Fruit fly (Drosophila melanogaster) whole organism, prepupa: ENCODE results near the gene tefu.

Experiments
- CG10669 ChIP-seq: fragments of 200-800 bp; sonication (Bioruptor generic); optimal IDR thresholded peaks from 3 replicates; lab custom pipeline; 2018; ENCODE audit warnings: missing biosample characterization, mild to moderate bottlenecking, missing genetic modification characterization, moderate library complexity
- CG11762 ChIP-seq: fragments of 200-800 bp; sonication (Bioruptor generic); optimal IDR thresholded peaks from 3 replicates; lab custom pipeline; 2016; ENCODE audit warnings: missing biosample characterization, missing genetic modification characterization; ENCODE audit not compliant: insufficient read depth
- CG11902 ChIP-seq: fragments of 200-800 bp; sonication (Bioruptor generic); optimal IDR thresholded peaks from 3 replicates; lab custom pipeline; 2016; ENCODE audit warnings: missing biosample characterization, missing genetic modification characterization
- CG15336 ChIP-seq: fragments of 200-800 bp; sonication (Bioruptor generic); IDR thresholded peaks from 2 replicates; pipeline ENCODE4 v1.3.6; 2022; ENCODE audit warnings: missing biosample characterization, missing genetic modification characterization
- CG16779 ChIP-seq: fragments of 200-800 bp; sonication (Bioruptor generic); optimal IDR thresholded peaks from 3 replicates; lab custom pipeline; 2017; ENCODE audit warnings: missing biosample characterization, mild to moderate bottlenecking, missing genetic modification characterization
- CG31627 ChIP-seq: fragments of 200-800 bp; sonication (Bioruptor generic); optimal IDR thresholded peaks from 3 replicates; lab custom pipeline; 2016; ENCODE audit warnings: missing biosample characterization, missing genetic modification characterization
- CG3919 ChIP-seq: fragments of 200-800 bp; sonication (Bioruptor generic); optimal IDR thresholded peaks from 3 replicates; lab custom pipeline; 2016; ENCODE audit warnings: missing biosample characterization, missing genetic modification characterization
- CG4318 ChIP-seq: fragments of 200-800 bp; sonication (Bioruptor generic); optimal IDR thresholded peaks from 3 replicates; lab custom pipeline; 2017; ENCODE audit warnings: missing biosample characterization, mild to moderate bottlenecking, missing genetic modification characterization
- CG6276 ChIP-seq: fragments of 200-800 bp; sonication (Bioruptor generic); optimal IDR thresholded peaks from 2 replicates; lab custom pipeline; 2017; ENCODE audit warnings: missing biosample characterization, mild to moderate bottlenecking, missing genetic modification characterization
- CG6792 ChIP-seq: fragments of 200-800 bp; sonication (Bioruptor generic); optimal IDR thresholded peaks from 3 replicates; lab custom pipeline; 2016; ENCODE audit warnings: missing biosample characterization, missing genetic modification characterization
- CG6808 ChIP-seq: fragments of 200-800 bp; sonication (Bioruptor generic); optimal IDR thresholded peaks from 3 replicates; lab custom pipeline; 2017; ENCODE audit warnings: missing biosample characterization, missing genetic modification characterization, mild to moderate bottlenecking, moderate library complexity, missing genetic modification reagents
- CG6854 ChIP-seq: fragments of 200-800 bp; sonication (Bioruptor generic); optimal IDR thresholded peaks from 2 replicates; lab custom pipeline; 2017; ENCODE audit warnings: missing biosample characterization, mild to moderate bottlenecking, missing genetic modification characterization
- CG8119 ChIP-seq: fragments of 200-800 bp; sonication (Bioruptor generic); IDR thresholded peaks from 3 replicates; pipeline ENCODE4 v1.3.6; 2022; ENCODE audit warnings: missing biosample characterization, missing genetic modification characterization
- Eip78C ChIP-seq: fragments of 200-800 bp; sonication (Bioruptor generic); peaks from one replicate; lab custom pipeline; 2016; ENCODE audit warnings: missing biosample characterization, missing genetic modification characterization
- Eip93F ChIP-seq: fragments of 200-800 bp; sonication (Bioruptor generic); optimal IDR thresholded peaks from 2 replicates; lab custom pipeline; 2016; ENCODE audit warnings: missing biosample characterization, mild to moderate bottlenecking, missing genetic modification characterization
- Ets96B ChIP-seq: fragments of 200-800 bp; optimal IDR thresholded peaks from 2 replicates; lab custom pipeline; 2019; ENCODE audit warnings: missing biosample characterization, mild to moderate bottlenecking, missing genetic modification characterization, moderate library complexity
- Gug ChIP-seq: fragments of 200-800 bp; sonication (Bioruptor generic); IDR thresholded peaks from 2 replicates; pipeline ENCODE4 v1.3.6; 2022; ENCODE audit warnings: missing biosample characterization, missing genetic modification characterization
- Hr38 ChIP-seq: sonication (Bioruptor generic); optimal IDR thresholded peaks from 2 replicates; lab custom pipeline; 2016; ENCODE audit warnings: missing biosample characterization, missing genetic modification characterization
- Hr4 ChIP-seq: fragments of 200-800 bp; sonication (Bioruptor generic); optimal IDR thresholded peaks from 3 replicates; lab custom pipeline; 2016; ENCODE audit warnings: missing biosample characterization, missing genetic modification characterization
- Lpt ChIP-seq: fragments of 200-800 bp; sonication (Bioruptor generic); optimal IDR thresholded peaks from 3 replicates; lab custom pipeline; 2016; ENCODE audit warnings: missing biosample characterization, missing genetic modification characterization
- OdsH ChIP-seq: fragments of 200-800 bp; sonication (Bioruptor generic); optimal IDR thresholded peaks from 3 replicates; lab custom pipeline; 2016; ENCODE audit warnings: missing biosample characterization, missing genetic modification characterization
- Smox ChIP-seq: fragments of 200-800 bp; sonication (Bioruptor generic); optimal IDR thresholded peaks from 3 replicates; lab custom pipeline; 2016; ENCODE audit warnings: missing biosample characterization, missing genetic modification characterization
- Sox14 ChIP-seq: fragments of 200-800 bp; sonication (Bioruptor generic); optimal IDR thresholded peaks from 3 replicates; lab custom pipeline; 2016; ENCODE audit warnings: missing biosample characterization, missing genetic modification characterization
- achi ChIP-seq: fragments of 200-800 bp; sonication (Bioruptor generic); optimal IDR thresholded peaks from 3 replicates; lab custom pipeline; 2016; ENCODE audit warnings: missing biosample characterization, missing genetic modification characterization
- acj6 ChIP-seq: fragments of 200-800 bp; sonication (Bioruptor generic); optimal IDR thresholded peaks from 3 replicates; lab custom pipeline; 2016; ENCODE audit warnings: missing biosample characterization, missing genetic modification characterization
- cyc ChIP-seq: fragments of 200-800 bp; sonication (Bioruptor generic); optimal IDR thresholded peaks from 3 replicates; lab custom pipeline; 2016; ENCODE audit warnings: missing biosample characterization, missing genetic modification characterization
- esn ChIP-seq: fragments of 200-800 bp; sonication (Bioruptor generic); optimal IDR thresholded peaks from 2 replicates; lab custom pipeline; 2016; ENCODE audit warnings: missing biosample characterization, mild to moderate bottlenecking, missing genetic modification characterization, moderate library complexity
- fd59A ChIP-seq: fragments of 200-800 bp; sonication (Bioruptor generic); optimal IDR thresholded peaks from 2 replicates; lab custom pipeline; 2017; ENCODE audit warnings: missing biosample characterization, mild to moderate bottlenecking, missing genetic modification characterization, missing genetic modification reagents
- fd85E ChIP-seq: fragments of 200-800 bp; sonication (Bioruptor generic); optimal IDR thresholded peaks from 3 replicates; lab custom pipeline; 2016; ENCODE audit warnings: missing biosample characterization, missing genetic modification characterization
- fkh ChIP-seq: fragments of 200-800 bp; sonication (Bioruptor generic); optimal IDR thresholded peaks from 3 replicates; lab custom pipeline; 2017; ENCODE audit warnings: missing biosample characterization, mild to moderate bottlenecking, missing genetic modification characterization, moderate library complexity
- lz ChIP-seq: fragments of 200-800 bp; sonication (Bioruptor generic); optimal IDR thresholded peaks from 3 replicates; lab custom pipeline; 2016; ENCODE audit warnings: missing biosample characterization, missing genetic modification characterization
- net ChIP-seq: fragments of 200-800 bp; sonication (Bioruptor generic); optimal IDR thresholded peaks from 3 replicates; lab custom pipeline; 2016; ENCODE audit warnings: missing biosample characterization, missing genetic modification characterization
- ss ChIP-seq, 2 experiments: fragments of 200-800 bp; sonication (Bioruptor generic); optimal IDR thresholded peaks; 2 replicates in 1 of 2; 3 replicates in 1 of 2; lab custom pipeline; 2017 to 2018; ENCODE audit warnings: mild to moderate bottlenecking in 2 of 2, missing biosample characterization in 2 of 2, missing genetic modification characterization in 2 of 2, moderate library complexity in 1 of 2
- svp ChIP-seq: fragments of 200-800 bp; sonication (Bioruptor generic); peaks from one replicate; lab custom pipeline; 2016; ENCODE audit warnings: missing biosample characterization, missing genetic modification characterization
- topi ChIP-seq: fragments of 200-800 bp; sonication (Bioruptor generic); optimal IDR thresholded peaks from 3 replicates; lab custom pipeline; 2016; ENCODE audit warnings: missing biosample characterization, missing genetic modification characterization

The tefu gene

dm6 chr3R:15286693-15287041 lies 44.6 kb upstream of the tefu start:
- TF ChIP-seq Eip93F (no peak), CG6276 (peak; percentile 31), Ets96B (tag; lab: Kevin White, UChicago) (no peak), CG8119 (no peak)

DNA sequence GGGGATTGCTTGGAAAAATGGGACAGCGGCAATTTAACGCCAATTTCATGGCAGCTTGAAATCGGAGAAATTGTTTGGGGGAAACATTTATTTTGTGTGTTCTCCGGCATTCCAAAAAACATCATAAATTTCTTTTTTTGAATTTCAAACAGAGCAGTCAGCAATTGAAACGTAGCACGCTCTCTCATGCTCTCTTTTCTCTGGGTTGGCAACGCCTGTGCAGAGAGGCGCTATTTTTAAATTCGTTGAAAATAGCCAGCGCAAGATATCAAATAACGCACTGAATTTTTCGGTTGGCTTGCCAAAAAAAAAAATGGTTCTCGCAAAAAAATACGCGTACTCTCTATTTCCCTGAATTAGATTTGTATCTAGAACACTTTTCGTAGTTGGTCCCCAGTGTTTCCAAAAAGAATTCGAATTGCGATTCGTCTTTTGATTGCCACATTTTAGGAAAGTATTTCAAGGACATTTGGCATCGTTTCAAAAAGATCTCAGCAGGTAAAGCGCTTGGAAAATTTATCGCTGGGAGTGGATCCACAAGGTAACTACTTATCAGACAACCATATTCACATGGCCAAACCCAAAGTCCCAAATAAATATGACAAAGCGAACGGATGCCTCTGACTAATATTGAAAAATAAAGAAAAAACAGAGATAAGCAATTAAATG lies 44.1 kb upstream of the tefu start:
- TF ChIP-seq CG10669 (GFP tag; lab: Kevin White, UChicago) (peak; percentile 40), CG6792 (GFP tag; lab: Kevin White, UChicago) (no peak)

dm6 chr3R:15282982-15283809 lies 41.2 kb upstream of the tefu start:
- no peak for TF ChIP-seq CG15336 (GFP tag; lab: Robert Waterston, UW)
- TF ChIP-seq esn (GFP tag; lab: Kevin White, UChicago) = no peak
- TF ChIP-seq CG6276 = no peak
- no peak for TF ChIP-seq Hr38
- no peak for TF ChIP-seq Lpt (GFP tag; lab: Kevin White, UChicago)
- TF ChIP-seq CG4318 (GFP tag; lab: Kevin White, UChicago) = no peak
- TF ChIP-seq svp (GFP tag; lab: Kevin White, UChicago) = peak; percentile 62
- no peak for TF ChIP-seq Ets96B (tag; lab: Kevin White, UChicago)
- TF ChIP-seq CG10669 (GFP tag; lab: Kevin White, UChicago) = no peak
- TF ChIP-seq net (GFP tag; lab: Kevin White, UChicago) = no peak
- no peak for TF ChIP-seq cyc (GFP tag; lab: Kevin White, UChicago)
- no peak for TF ChIP-seq OdsH (GFP tag; lab: Kevin White, UChicago)
- peak; percentile 48 for TF ChIP-seq Eip78C
- TF ChIP-seq Eip93F = no peak
- TF ChIP-seq topi (GFP tag; lab: Kevin White, UChicago) = no peak

- no peak for TF ChIP-seq Smox
- TF ChIP-seq Gug (GFP tag; lab: Robert Waterston, UW) = no peak
- TF ChIP-seq CG11902 = no peak
- no peak for TF ChIP-seq CG10669 (GFP tag; lab: Kevin White, UChicago)
- TF ChIP-seq ss (GFP tag; optimal IDR thresholded peaks at IDR 0.05; lab: Kevin White, UChicago) = no peak
- TF ChIP-seq CG16779 = no peak
- TF ChIP-seq acj6 (GFP tag; lab: Kevin White, UChicago) = no peak
- no peak for TF ChIP-seq CG6808 (GFP tag; lab: Kevin White, UChicago)
- no peak for TF ChIP-seq svp (GFP tag; lab: Kevin White, UChicago)
- TF ChIP-seq CG15336 (GFP tag; lab: Robert Waterston, UW) = no peak
- TF ChIP-seq, all 60 proteins: peak for 0
Observed at dm6 chr3R:15282326-15282725, 40.3 kb upstream of the tefu start.

DNA sequence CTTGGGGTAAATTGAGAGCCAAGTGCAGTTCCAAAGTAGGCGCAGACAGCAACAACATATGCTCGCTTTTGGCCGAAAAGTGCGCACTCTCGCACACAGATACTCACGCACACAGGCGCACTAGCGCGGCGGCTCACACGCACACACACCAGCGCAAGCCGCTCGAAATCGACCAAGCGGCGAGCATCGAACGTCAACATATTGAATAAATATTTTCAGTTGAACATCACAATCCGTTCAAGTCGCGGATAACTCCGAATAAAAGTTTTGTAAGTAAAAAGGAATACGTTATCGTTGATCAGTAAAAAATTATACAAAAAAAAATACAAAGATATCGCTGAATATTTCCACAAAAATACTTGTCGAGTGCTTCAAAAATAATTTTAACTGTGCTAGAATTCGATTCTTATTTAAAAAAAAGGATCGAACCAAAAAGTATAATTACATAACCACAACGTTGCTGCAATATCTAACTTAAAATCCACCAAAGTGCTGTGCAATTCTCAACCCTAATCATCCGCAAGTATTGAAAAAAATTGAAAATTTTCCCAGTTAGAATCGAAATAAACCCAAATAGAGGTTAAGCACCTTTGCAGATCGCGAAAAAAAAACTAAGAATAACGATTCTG lies 39.4 kb upstream of the tefu start:
- TF ChIP-seq Eip78C (peak; percentile 44), CG15336 (GFP tag; lab: Robert Waterston, UW) (no peak), CG11762 (GFP tag; lab: Kevin White, UChicago) (no peak), CG11902 (no peak)

dm6 chr3R:15280619-15281334 lies 38.7 kb upstream of the tefu start:
- peak; percentile 39 for TF ChIP-seq CG11902
- TF ChIP-seq fd85E = no peak
- peak; percentile 67 for TF ChIP-seq Hr4 (GFP tag; lab: Kevin White, UChicago)
- peak; percentile 17 for TF ChIP-seq CG6808 (GFP tag; lab: Kevin White, UChicago)
- peak; percentile 63 for TF ChIP-seq achi (GFP tag; lab: Kevin White, UChicago)
- TF ChIP-seq Gug (GFP tag; lab: Robert Waterston, UW) = peak; percentile 30; the same call in 1 of the 2 replicates
- TF ChIP-seq Ets96B (tag; lab: Kevin White, UChicago) = peak; percentile 9
- TF ChIP-seq CG31627 (GFP tag; lab: Kevin White, UChicago) = peak; percentile 48
- TF ChIP-seq lz (GFP tag; lab: Kevin White, UChicago) = peak; percentile 76
- TF ChIP-seq topi (GFP tag; lab: Kevin White, UChicago) = peak; percentile 73
- TF ChIP-seq CG15336 (GFP tag; lab: Robert Waterston, UW) = peak; percentile 54; the same call in 1 of the 2 replicates
- no peak for TF ChIP-seq CG16779
- TF ChIP-seq fd59A (GFP tag; lab: Kevin White, UChicago) = no peak
- peak; percentile 57 for TF ChIP-seq Sox14 (GFP tag; lab: Kevin White, UChicago)
- TF ChIP-seq OdsH (GFP tag; lab: Kevin White, UChicago) = peak; percentile 77
- peak; percentile 60 for TF ChIP-seq CG3919 (GFP tag; lab: Kevin White, UChicago)
- TF ChIP-seq Smox = peak; percentile 73
- peak; percentile 11 for TF ChIP-seq CG6854 (GFP tag; lab: Kevin White, UChicago)
- TF ChIP-seq fkh = peak; percentile 46
